Worm (Caenorhabditis elegans): ENCODE data around the gene fbxb-85.

The fbxb-85 gene

DNA sequence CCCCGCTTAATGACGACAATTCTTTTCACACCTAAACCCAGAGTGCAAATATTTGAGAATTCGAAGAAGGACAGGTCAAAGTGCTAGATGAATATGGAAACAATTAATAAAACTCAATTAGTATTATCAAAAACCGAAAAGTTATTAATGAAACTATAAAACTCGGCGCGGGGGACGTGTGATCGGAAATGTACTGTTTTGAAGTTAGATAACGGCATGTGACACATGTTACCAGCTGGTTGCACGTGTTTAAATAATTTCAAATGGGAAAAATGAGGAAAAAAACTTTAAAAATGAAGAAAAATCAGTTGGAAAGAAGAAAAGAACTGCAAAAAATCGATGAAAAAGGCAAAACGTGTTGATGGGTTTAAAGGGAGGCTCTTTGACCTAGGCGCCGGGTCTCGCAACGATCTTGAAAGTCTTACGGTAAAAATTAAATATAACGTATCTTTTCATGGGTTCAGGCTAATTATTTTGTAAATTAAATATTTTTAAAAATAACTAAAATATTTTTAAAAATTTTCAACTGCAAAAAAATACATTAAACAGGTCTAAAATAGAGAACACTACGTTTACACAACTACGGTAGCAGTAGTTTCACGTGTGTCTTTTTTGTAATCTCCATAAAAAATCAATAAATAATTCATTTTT lies 28.0 kb downstream of the fbxb-85 start:
- no peak for TF ChIP-seq ama-1 (optimal IDR thresholded peaks at IDR 0.05)
- no peak for TF ChIP-seq sma-3 (GFP tag; optimal IDR thresholded peaks at IDR 0.05)
- TF ChIP-seq nhr-129 (tag; optimal IDR thresholded peaks at IDR 0.05): no peak
- TF ChIP-seq gmeb-1 (tag; optimal IDR thresholded peaks at IDR 0.05): peak; percentile 14
- no peak for TF ChIP-seq ceh-82 (tag; optimal IDR thresholded peaks at IDR 0.05)
- no peak for TF ChIP-seq nhr-6 (tag; optimal IDR thresholded peaks at IDR 0.05)
- no peak for TF ChIP-seq ceh-16 (tag; optimal IDR thresholded peaks at IDR 0.05)
- peak; percentile 13 for TF ChIP-seq sma-9 (GFP tag; optimal IDR thresholded peaks at IDR 0.05)
- no peak for TF ChIP-seq sma-9 (tag; optimal IDR thresholded peaks at IDR 0.05)
- no peak for TF ChIP-seq sem-4 (tag; optimal IDR thresholded peaks at IDR 0.05)
- TF ChIP-seq nhr-25 (tag; optimal IDR thresholded peaks at IDR 0.05): no peak
- no peak for TF ChIP-seq alr-1 (tag; optimal IDR thresholded peaks at IDR 0.05)
- no peak for TF ChIP-seq nhr-237 (tag; optimal IDR thresholded peaks at IDR 0.05)
- no peak for TF ChIP-seq zag-1 (tag; optimal IDR thresholded peaks at IDR 0.05)
- no peak for TF ChIP-seq unc-62 (GFP tag; optimal IDR thresholded peaks at IDR 0.05)
- peak; percentile 9 for TF ChIP-seq crh-2 (tag; optimal IDR thresholded peaks at IDR 0.05)
- TF ChIP-seq ZK546.5 (tag; optimal IDR thresholded peaks at IDR 0.05): no peak
- no peak for TF ChIP-seq nhr-23 (tag; optimal IDR thresholded peaks at IDR 0.05)
- no peak for TF ChIP-seq ztf-11 (tag; optimal IDR thresholded peaks at IDR 0.05)
- no peak for TF ChIP-seq lin-11 (tag; optimal IDR thresholded peaks at IDR 0.05)
- TF ChIP-seq snpc-4 (tag; optimal IDR thresholded peaks at IDR 0.05): no peak
- no peak for TF ChIP-seq nhr-21 (tag; optimal IDR thresholded peaks at IDR 0.05)

DNA sequence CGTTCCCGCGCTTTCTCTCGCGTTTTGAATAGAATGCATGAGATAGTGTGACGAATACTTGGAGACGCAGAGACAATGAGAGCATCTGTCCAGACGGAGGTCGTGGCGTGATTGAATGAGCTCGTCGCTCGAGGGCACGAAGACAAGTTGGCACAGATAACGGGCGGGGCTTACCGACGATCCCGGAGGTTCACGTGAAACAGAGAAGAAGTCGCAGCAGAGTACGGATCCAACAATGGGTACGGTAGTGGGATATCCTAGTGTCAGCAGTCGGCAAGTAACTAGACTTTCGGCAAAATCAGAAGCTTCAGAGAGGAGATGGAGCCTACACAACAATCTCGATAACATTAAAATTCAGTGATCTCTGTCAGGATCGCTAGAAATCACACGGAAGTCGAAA lies 29.0 kb downstream of the fbxb-85 start:
- TF ChIP-seq sma-9 (GFP tag; optimal IDR thresholded peaks at IDR 0.05): peak; percentile 58
- TF ChIP-seq sma-9 (tag; optimal IDR thresholded peaks at IDR 0.05): no peak
- TF ChIP-seq nhr-129 (tag; optimal IDR thresholded peaks at IDR 0.05): peak; percentile 60
- TF ChIP-seq lsy-2 (tag; optimal IDR thresholded peaks at IDR 0.05): peak in 1 of 2 experiments; percentile 57
- TF ChIP-seq F13H6.1 (tag; optimal IDR thresholded peaks at IDR 0.05): peak; percentile 79
- TF ChIP-seq nhr-237 (tag; optimal IDR thresholded peaks at IDR 0.05): no peak
- no peak for TF ChIP-seq mab-5 (tag; optimal IDR thresholded peaks at IDR 0.05)
- peak; percentile 20 for TF ChIP-seq C34F6.9 (tag; optimal IDR thresholded peaks at IDR 0.05)

DNA sequence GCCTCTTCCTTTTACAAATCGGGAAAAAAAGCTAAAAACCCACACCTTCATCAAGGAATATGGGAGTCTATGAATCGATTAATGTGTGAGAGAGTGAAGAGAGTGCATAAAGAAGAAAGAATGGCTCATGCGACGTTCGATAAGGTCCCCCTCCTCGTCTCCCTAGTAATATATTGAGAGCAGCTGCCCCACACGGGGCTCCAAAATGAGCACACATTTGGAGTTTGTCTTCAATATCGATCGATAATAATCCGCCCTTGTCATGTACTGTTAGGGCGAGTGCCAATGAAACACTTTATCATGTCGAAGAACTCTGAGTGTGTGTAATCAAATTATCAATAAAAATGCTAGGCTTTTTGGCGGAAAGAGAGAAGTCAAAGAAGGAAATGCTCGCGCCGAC lies 29.5 kb downstream of the fbxb-85 start:
- no peak for TF ChIP-seq ceh-16 (tag; optimal IDR thresholded peaks at IDR 0.05)
- peak; percentile 45 for TF ChIP-seq fos-1 (tag; optimal IDR thresholded peaks at IDR 0.05)

DNA sequence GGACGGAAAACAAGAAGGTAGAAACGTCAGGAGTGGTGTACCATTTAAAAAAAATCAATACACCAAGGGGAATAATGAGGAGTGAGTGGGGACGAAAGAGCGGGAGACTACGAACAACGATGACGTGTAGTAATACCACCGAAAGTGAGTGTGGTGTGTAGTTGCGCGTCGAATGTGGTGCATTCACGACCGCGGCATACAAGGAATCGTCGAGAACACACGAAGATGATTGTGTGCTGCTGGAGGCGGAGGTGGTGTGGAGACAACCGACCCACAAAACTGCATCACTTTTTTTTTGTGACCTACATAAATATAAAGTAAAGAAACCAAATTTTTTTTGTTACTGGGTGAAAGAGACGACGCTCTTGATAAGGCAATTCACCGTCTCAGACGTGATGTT lies 30.4 kb downstream of the fbxb-85 start:
- peak; percentile 42 for TF ChIP-seq egl-27 (tag; optimal IDR thresholded peaks at IDR 0.05)
- TF ChIP-seq sma-3 (GFP tag; optimal IDR thresholded peaks at IDR 0.05): peak; percentile 58
- peak; percentile 77 for TF ChIP-seq fos-1 (tag; optimal IDR thresholded peaks at IDR 0.05)
- TF ChIP-seq C34F6.9 (tag; optimal IDR thresholded peaks at IDR 0.05): peak; percentile 72
- peak in 1 of 2 experiments; percentile 64 for TF ChIP-seq lsy-2 (tag; optimal IDR thresholded peaks at IDR 0.05)
- peak; percentile 83 for TF ChIP-seq blmp-1 (tag; optimal IDR thresholded peaks at IDR 0.05; ENCODE audit: insufficient read depth)
- peak; percentile 4 for TF ChIP-seq Y55F3AM.14 (GFP tag; optimal IDR thresholded peaks at IDR 0.05)
- TF ChIP-seq zag-1 (tag; optimal IDR thresholded peaks at IDR 0.05): peak; percentile 0
- peak; percentile 15 for TF ChIP-seq sem-4 (tag; optimal IDR thresholded peaks at IDR 0.05)
- no peak for TF ChIP-seq mab-5 (tag; optimal IDR thresholded peaks at IDR 0.05)
- TF ChIP-seq F13H6.1 (tag; optimal IDR thresholded peaks at IDR 0.05): peak; percentile 59
- no peak for TF ChIP-seq elt-1 (tag; optimal IDR thresholded peaks at IDR 0.05)
- peak; percentile 72 for TF ChIP-seq nhr-129 (tag; optimal IDR thresholded peaks at IDR 0.05)
- TF ChIP-seq lin-13 (GFP tag; optimal IDR thresholded peaks at IDR 0.05): peak; percentile 56
- peak; percentile 78 for TF ChIP-seq unc-55 (GFP tag; optimal IDR thresholded peaks at IDR 0.05)
- no peak for TF ChIP-seq unc-62 (GFP tag; optimal IDR thresholded peaks at IDR 0.05)
- peak; percentile 71 for TF ChIP-seq crh-2 (tag; optimal IDR thresholded peaks at IDR 0.05)
- TF ChIP-seq snpc-4 (tag; optimal IDR thresholded peaks at IDR 0.05): no peak
- no peak for TF ChIP-seq unc-39 (tag; optimal IDR thresholded peaks at IDR 0.05)
- TF ChIP-seq nhr-25 (tag; optimal IDR thresholded peaks at IDR 0.05): peak; percentile 64
- peak; percentile 33 for TF ChIP-seq gmeb-1 (tag; optimal IDR thresholded peaks at IDR 0.05)
- TF ChIP-seq sma-9 (GFP tag; optimal IDR thresholded peaks at IDR 0.05): peak; percentile 29
- TF ChIP-seq sma-9 (tag; optimal IDR thresholded peaks at IDR 0.05): no peak
